Worm (Caenorhabditis elegans): ENCODE results near the gene flad-1.
A peak's percentile ranks its signal among the peaks of the same experiment; 100 is the strongest.

Gene flad-1

ce11 chrII:9917904-9918303, 26.0 kb upstream of the flad-1 start, which contains the start of gene C05C10.8:
TSS of gene C05C10.8 (minus strand) at chrII:9918004.
- TF ChIP-seq pqm-1 (tag; optimal IDR thresholded peaks at IDR 0.05) (no peak), mml-1 (tag; optimal IDR thresholded peaks at IDR 0.05) (no peak), ceh-9 (tag; optimal IDR thresholded peaks at IDR 0.05) (no peak), ceh-16 (tag; optimal IDR thresholded peaks at IDR 0.05) (no peak), skn-1 (tag; optimal IDR thresholded peaks at IDR 0.05) (no peak), aly-2 (tag; optimal IDR thresholded peaks at IDR 0.05) (no peak), nfya-1 (tag; optimal IDR thresholded peaks at IDR 0.05; ENCODE audit: insufficient read depth) (no peak), unc-39 (tag; optimal IDR thresholded peaks at IDR 0.05) (no peak), nhr-23 (tag; optimal IDR thresholded peaks at IDR 0.05) (no peak), zag-1 (tag; optimal IDR thresholded peaks at IDR 0.05) (no peak), ZK546.5 (tag; optimal IDR thresholded peaks at IDR 0.05) (no peak), nhr-237 (tag; optimal IDR thresholded peaks at IDR 0.05) (no peak), ceh-82 (tag; optimal IDR thresholded peaks at IDR 0.05) (no peak), fkh-2 (tag; optimal IDR thresholded peaks at IDR 0.05) (no peak), fos-1 (tag; optimal IDR thresholded peaks at IDR 0.05) (no peak), eor-1 (tag; optimal IDR thresholded peaks at IDR 0.05) (no peak), fkh-10 (GFP tag; optimal IDR thresholded peaks at IDR 0.05) (no peak), unc-62 (GFP tag; optimal IDR thresholded peaks at IDR 0.05) (no peak)

- TF ChIP-seq jun-1 (tag; optimal IDR thresholded peaks at IDR 0.05), result no peak
Observed at ce11 chrII:9920468-9920867, 23.5 kb upstream of the flad-1 start, which contains the start of gene pho-10. TSS of gene pho-10 (minus strand) at chrII:9920568.

- TF ChIP-seq nhr-77 (tag; optimal IDR thresholded peaks at IDR 0.05), result no peak
- no peak for TF ChIP-seq nhr-67 (tag; optimal IDR thresholded peaks at IDR 0.05)
- peak; percentile 35 for TF ChIP-seq nfya-1 (tag; optimal IDR thresholded peaks at IDR 0.05; ENCODE audit: insufficient read depth)
- no peak for TF ChIP-seq lin-15B (tag; optimal IDR thresholded peaks at IDR 0.05)
- TF ChIP-seq elt-3 (tag; optimal IDR thresholded peaks at IDR 0.05), result no peak
Observed at ce11 chrII:9921622-9922269, 22.2 kb upstream of the flad-1 start, which contains the start of gene C05C10.2. TSS of gene C05C10.2 (plus strand) at chrII:9922219.

ce11 chrII:9928470-9928869, 15.5 kb upstream of the flad-1 start:
- no peak for TF ChIP-seq R02D3.7 (tag; optimal IDR thresholded peaks at IDR 0.05)

ce11 chrII:9931012-9931411, 12.9 kb upstream of the flad-1 start:
- no peak for TF ChIP-seq eor-1 (tag; optimal IDR thresholded peaks at IDR 0.05)
- TF ChIP-seq nhr-11 (tag; optimal IDR thresholded peaks at IDR 0.05), result peak; percentile 49
- peak; percentile 59 for TF ChIP-seq hmg-11 (tag; optimal IDR thresholded peaks at IDR 0.05)
- peak; percentile 47 for TF ChIP-seq nfya-1 (tag; optimal IDR thresholded peaks at IDR 0.05; ENCODE audit: insufficient read depth)
- no peak for TF ChIP-seq fkh-2 (tag; optimal IDR thresholded peaks at IDR 0.05)
- no peak for TF ChIP-seq ceh-28 (tag; optimal IDR thresholded peaks at IDR 0.05)
- TF ChIP-seq nhr-43 (tag; optimal IDR thresholded peaks at IDR 0.05; ENCODE audit: poor library complexity, severe bottlenecking), result peak; percentile 9
- no peak for TF ChIP-seq mml-1 (tag; optimal IDR thresholded peaks at IDR 0.05)
- peak; percentile 78 for TF ChIP-seq lin-15B (tag; optimal IDR thresholded peaks at IDR 0.05)

- TF ChIP-seq pqm-1 (tag; optimal IDR thresholded peaks at IDR 0.05), result peak; percentile 65
- TF ChIP-seq fkh-2 (tag; optimal IDR thresholded peaks at IDR 0.05), result no peak
- no peak for TF ChIP-seq hmg-11 (tag; optimal IDR thresholded peaks at IDR 0.05)
- peak; percentile 23 for TF ChIP-seq pha-4 (tag; optimal IDR thresholded peaks at IDR 0.05)
- no peak for TF ChIP-seq ama-1 (optimal IDR thresholded peaks at IDR 0.05)
- TF ChIP-seq egl-27 (tag; optimal IDR thresholded peaks at IDR 0.05), result no peak
- no peak for TF ChIP-seq snpc-4 (tag; optimal IDR thresholded peaks at IDR 0.05)
- TF ChIP-seq elt-2 (tag; optimal IDR thresholded peaks at IDR 0.05), result peak; percentile 72
- TF ChIP-seq fos-1 (tag; optimal IDR thresholded peaks at IDR 0.05), result no peak
- no peak for TF ChIP-seq zag-1 (tag; optimal IDR thresholded peaks at IDR 0.05)
- TF ChIP-seq skn-1 (tag; optimal IDR thresholded peaks at IDR 0.05), result no peak
Observed at ce11 chrII:9931476-9931875, 12.5 kb upstream of the flad-1 start, which contains the start of gene pho-11. TSS of gene pho-11 (plus strand) at chrII:9931849.

Measured in whole organism, L3 larva.